Worm (Caenorhabditis elegans) whole organism, dauer: ENCODE results near the gene F36G3.1.

Experiments
- unc-62 ChIP-seq: sonication (generic microtip); optimal IDR thresholded peaks from 2 replicates; lab custom pipeline; 2017; ENCODE audit warnings: missing biosample characterization, missing genetic modification reagents, missing genetic modification characterization

The F36G3.1 gene

DNA sequence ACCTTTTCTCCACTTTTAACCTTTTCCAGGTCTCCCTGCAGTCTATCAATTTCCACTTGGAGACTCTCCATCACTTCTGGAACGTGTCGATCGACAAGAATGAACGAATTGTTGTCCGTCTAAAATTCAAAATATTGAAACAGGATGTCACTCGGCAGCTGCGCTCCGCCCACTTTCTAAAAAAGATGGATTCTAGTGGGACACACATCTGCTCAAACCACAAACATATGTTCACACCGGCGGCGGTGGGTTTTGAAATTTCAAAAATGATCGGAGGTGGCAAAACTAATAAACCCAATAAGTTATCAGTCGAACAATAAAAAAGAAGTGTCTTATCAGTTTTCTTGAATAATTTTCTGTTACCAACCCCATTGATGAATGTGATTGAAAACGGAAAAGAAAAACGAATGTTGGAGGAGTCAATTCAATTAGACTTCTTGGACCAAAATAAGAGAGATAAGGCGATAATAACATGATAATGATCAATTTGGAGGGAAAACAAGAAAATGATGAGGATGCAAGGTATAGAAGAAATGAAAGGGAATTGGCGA is 6.5 kb downstream of the F36G3.1 start:
- no peak for TF ChIP-seq unc-62 (GFP tag; lab: Kevin White, UChicago)

DNA sequence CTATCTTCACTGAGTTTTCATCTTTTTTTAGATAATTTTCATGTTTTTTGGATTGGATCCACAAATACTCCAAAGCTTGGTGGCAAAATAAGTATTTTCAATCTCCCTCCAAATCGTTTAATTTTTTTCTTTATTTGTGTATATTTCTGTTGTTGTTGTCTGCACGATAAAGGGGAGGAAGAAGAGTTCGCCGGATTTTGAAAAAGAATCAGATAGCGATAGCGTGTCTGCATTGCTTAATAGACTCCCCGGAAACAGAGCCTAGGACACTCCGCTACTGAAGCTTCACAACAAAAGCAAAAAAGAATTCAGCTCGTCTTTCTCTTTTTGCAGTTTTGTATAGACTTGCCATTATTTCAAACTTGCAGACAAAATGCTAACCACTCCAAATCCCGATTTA is 11.5 kb downstream of the F36G3.1 start, which contains the start of gene T09B9.5:
Gene T09B9.5, plus strand, starts transcription at position 301 of the 400 bp plus-strand sequence.
- no peak for TF ChIP-seq unc-62 (GFP tag; lab: Kevin White, UChicago)

DNA sequence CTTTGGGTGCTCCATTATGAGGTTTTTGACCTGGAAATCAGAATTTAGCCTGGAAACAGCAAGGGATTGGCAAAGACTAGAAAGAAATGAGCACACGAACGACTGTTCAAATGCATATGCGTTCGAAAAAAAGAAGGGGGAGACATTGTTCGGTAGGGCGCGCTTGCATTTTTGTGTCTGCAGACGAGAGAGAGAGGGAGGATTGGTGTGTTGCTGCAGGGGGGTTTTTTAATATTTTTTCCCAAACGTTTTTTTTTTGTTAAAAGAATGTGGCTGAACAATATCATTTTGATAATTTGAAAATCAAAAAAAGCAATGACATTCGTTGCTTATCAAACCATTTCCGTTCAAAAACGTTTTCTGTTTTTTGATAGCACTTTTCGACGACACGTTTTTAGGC is 14.7 kb downstream of the F36G3.1 start, which contains the start of gene T09B9.4:
Gene T09B9.4, minus strand, starts transcription at position 30 of the 400 bp plus-strand sequence.
- no peak for TF ChIP-seq unc-62 (GFP tag; lab: Kevin White, UChicago)

DNA sequence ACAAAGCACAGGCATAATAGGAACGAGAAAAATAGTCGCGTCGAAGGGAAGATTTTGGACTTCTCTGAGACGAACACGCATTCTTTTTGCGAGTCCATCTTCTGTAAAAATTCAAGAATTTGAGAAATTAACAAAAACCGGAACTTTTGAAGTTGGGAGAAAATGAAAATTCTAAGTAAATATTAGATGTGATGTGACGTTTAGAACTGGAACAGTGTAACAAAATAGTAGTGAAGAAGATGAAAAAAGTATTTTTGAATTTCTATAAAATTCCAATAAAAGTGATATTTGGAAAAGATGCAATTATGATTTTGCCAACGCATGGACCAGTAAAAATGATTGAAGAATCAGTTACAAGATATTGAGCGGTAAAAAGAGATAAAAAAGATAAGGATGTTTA is 24.2 kb downstream of the F36G3.1 start, which contains the start of gene slc-17.9:
Gene slc-17.9, minus strand, starts transcription at position 101 of the 400 bp plus-strand sequence.
- no peak for TF ChIP-seq unc-62 (GFP tag; lab: Kevin White, UChicago)

DNA sequence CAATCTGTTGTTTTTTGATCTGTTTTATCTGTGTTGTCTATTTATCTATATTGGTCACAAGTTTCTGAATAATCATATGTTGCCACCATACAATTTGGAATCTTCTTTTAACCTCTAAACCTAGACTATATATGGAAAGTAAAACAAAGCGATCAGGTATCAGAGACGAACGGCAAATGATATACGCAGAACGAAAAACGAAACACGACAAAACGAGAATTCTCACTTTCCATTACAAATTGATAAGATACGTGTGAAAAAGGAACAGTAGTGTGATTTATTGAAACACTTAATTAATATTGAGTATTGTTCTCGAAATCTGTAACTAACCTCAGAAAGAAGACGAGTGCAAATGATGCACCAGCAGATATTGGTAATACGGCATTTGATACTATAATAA is 25.1 kb downstream of the F36G3.1 start:
- no peak for TF ChIP-seq unc-62 (GFP tag; lab: Kevin White, UChicago)

DNA sequence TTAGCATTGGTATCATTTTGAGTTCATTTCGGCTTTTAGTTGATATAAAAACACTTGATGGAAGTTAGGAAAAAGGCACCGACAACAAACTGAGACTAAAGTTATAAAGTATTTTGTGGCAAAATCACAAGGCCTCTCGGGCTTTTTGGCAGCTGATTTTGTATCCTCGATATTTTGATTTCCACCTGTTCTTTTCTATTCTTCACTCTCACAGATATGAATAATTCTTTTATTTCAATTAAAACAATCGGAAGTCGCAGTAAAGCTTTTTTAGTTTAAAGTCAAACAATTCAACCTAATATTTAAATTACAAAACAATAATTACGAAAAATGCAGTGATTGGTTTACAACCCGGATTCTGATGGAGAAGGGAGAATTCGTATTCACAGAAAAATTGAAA is 27.7 kb downstream of the F36G3.1 start, which contains the start of gene T09B9.3:
Gene T09B9.3, minus strand, starts transcription at position 101 of the 400 bp plus-strand sequence.
- no peak for TF ChIP-seq unc-62 (GFP tag; lab: Kevin White, UChicago)

DNA sequence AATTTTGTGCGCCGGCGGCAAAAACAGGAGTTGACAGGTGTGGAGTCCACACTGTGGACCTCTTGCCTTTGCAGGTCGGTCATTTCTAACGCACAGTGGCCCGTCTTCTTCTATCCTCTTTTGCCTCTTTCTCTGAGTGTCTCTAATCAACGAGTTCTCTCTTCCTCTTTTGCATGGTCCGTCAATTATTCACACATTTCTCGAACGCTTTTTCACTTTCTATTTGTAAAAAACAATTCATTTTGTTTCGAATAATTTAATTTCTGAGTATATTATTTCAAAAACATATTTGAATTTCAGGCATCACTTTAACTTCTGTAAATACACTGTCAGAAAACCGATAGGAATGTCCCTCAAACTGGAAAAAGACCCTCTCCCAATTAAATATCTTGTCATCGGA is 32.0 kb downstream of the F36G3.1 start, which contains the start of gene T09B9.1:
Gene T09B9.1, plus strand, starts transcription at position 301 of the 400 bp plus-strand sequence.
- TF ChIP-seq unc-62 (GFP tag; lab: Kevin White, UChicago) = no peak

DNA sequence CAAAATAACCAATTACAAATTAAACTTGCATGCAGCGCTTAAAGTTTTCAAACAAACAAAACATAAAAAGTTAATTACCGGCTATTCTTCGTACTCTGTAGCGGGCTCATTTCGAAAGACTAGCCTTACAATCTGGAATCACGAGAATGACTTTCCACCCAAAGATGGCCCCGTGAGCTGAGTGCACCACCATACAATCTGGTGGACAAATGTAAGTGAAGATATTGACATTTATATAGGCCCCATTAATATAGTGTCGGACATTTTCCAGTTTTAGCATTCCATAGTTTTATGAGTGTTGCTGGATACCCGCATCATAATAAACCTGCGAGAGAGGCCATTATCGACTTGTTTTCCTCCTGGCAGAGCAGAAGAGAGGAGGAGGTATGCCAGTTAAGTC is 34.5 kb downstream of the F36G3.1 start:
- TF ChIP-seq unc-62 (GFP tag; lab: Kevin White, UChicago) = no peak

DNA sequence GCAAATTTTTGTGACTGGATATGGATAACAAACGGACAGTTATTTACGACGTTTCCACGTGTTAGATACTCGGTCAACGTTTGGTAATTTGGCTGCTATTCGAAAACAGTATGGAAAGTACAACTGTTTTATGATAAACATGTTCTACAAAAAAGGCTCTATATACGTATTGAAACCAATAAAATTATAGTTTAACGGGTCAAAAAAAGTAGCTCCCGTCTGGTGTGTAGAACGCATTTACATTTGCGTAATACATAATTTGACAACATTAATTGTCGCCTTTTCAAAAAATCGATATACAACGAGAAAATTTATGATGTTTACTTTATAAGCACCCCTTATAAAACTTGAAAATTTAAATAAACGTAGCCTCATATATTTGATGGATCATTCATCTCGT is 47.0 kb downstream of the F36G3.1 start:
- TF ChIP-seq unc-62 (GFP tag; lab: Kevin White, UChicago) = no peak

DNA sequence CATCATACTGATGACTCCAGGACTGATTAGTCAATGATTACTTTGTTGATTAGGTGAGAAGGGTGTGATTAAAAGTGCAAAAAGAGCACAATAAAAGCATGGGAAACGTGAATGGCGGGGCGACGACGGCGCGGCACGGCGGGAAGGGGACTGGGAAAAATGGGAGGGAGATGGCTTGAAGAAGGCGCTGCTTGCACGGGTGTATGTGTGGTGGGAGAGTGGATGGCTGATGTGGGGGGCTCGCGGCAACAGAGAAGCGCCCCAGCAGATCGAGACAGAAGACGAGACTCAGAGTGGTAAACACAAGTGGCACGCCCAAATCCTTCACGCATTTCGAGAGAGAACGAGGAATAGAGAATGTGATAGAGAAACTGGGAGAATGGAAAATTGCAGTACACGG is 51.3 kb downstream of the F36G3.1 start, which contains the start of gene F15G9.5:
Gene F15G9.5, minus strand, starts transcription at position 159 of the 400 bp plus-strand sequence.
- no peak for TF ChIP-seq unc-62 (GFP tag; lab: Kevin White, UChicago)

DNA sequence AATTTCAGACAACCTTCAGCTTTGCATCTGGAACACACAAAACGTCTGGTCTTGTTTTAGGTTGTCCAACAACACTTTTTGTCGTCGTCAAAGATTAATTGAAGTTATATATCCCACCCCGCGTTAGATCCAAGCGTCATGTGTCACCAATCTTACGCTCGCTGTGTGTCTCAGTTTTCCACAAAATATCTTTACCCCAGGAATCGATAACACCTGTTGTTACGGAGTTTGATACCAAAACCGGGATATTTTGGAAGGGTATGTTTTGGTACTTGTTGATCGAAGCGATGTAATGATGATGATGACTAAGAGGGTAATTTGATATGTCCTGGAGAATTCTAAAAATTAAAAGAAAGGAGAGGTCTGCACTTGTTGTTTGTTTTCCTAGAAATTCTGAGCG is 53.5 kb downstream of the F36G3.1 start:
- no peak for TF ChIP-seq unc-62 (GFP tag; lab: Kevin White, UChicago)
